Fruit fly (Drosophila melanogaster) whole organism, embryonic: Measurements from ENCODE around the gene UBL3.
A peak's percentile ranks its signal among the peaks of the same experiment; 100 is the strongest.

ENCODE experiments used
- Adf1 ChIP-seq: fragments of 200-800 bp; sonication (Bioruptor generic); IDR thresholded peaks from 2 replicates; pipeline ENCODE4 v1.3.6; 2022; ENCODE audit warnings: missing biosample characterization, missing genetic modification characterization
- Asciz ChIP-seq: fragments of 200-800 bp; sonication (Bioruptor generic); optimal IDR thresholded peaks from 2 replicates; lab custom pipeline; 2017; ENCODE audit warnings: missing biosample characterization, mild to moderate bottlenecking, missing genetic modification characterization, missing genetic modification reagents
- Atf6 ChIP-seq: fragments of 200-800 bp; sonication (Bioruptor generic); IDR thresholded peaks from 2 replicates; pipeline ENCODE4 v1.3.6; 2022; ENCODE audit warnings: missing biosample characterization, missing genetic modification characterization
- BtbVII ChIP-seq: fragments of 200-800 bp; sonication (Bioruptor generic); optimal IDR thresholded peaks from 3 replicates; lab custom pipeline; 2017; ENCODE audit warnings: missing biosample characterization, mild to moderate bottlenecking, missing genetic modification characterization
- C15 ChIP-seq: fragments of 200-800 bp; sonication (Bioruptor generic); IDR thresholded peaks from 3 replicates; pipeline ENCODE4 v1.3.6; 2022; ENCODE audit warnings: missing biosample characterization, missing genetic modification characterization
- CG10209 ChIP-seq: fragments of 200-800 bp; sonication (Bioruptor generic); optimal IDR thresholded peaks from 3 replicates; lab custom pipeline; 2017; ENCODE audit warnings: missing biosample characterization, mild to moderate bottlenecking, missing genetic modification characterization, missing genetic modification reagents
- CG12942 ChIP-seq: fragments of 200-800 bp; sonication (Bioruptor generic); optimal IDR thresholded peaks from 3 replicates; lab custom pipeline; 2016; ENCODE audit warnings: missing biosample characterization, missing genetic modification characterization
- CG1529 ChIP-seq: fragments of 200-800 bp; sonication (Bioruptor generic); optimal IDR thresholded peaks from 3 replicates; lab custom pipeline; 2018; ENCODE audit warnings: missing biosample characterization, missing genetic modification characterization
- CG1647 ChIP-seq: fragments of 200-800 bp; sonication (Bioruptor generic); optimal IDR thresholded peaks from 3 replicates; lab custom pipeline; 2016; ENCODE audit warnings: missing biosample characterization, missing genetic modification characterization
- CG17612 ChIP-seq: fragments of 200-800 bp; sonication (Bioruptor generic); IDR thresholded peaks from 2 replicates; pipeline ENCODE4 v1.3.6; 2022; ENCODE audit warnings: missing biosample characterization, missing genetic modification characterization
- CG17802 ChIP-seq: fragments of 200-800 bp; sonication (Bioruptor generic); optimal IDR thresholded peaks from 2 replicates; lab custom pipeline; 2018; ENCODE audit warnings: missing biosample characterization, mild to moderate bottlenecking, missing genetic modification characterization, moderate library complexity
- CG1792 ChIP-seq: fragments of 200-800 bp; sonication (Bioruptor generic); optimal IDR thresholded peaks from 2 replicates; lab custom pipeline; 2016; ENCODE audit warnings: missing biosample characterization, missing genetic modification characterization
- CG1832 ChIP-seq: fragments of 200-800 bp; sonication (Bioruptor generic); optimal IDR thresholded peaks from 2 replicates; lab custom pipeline; 2017; ENCODE audit warnings: missing biosample characterization, mild to moderate bottlenecking, missing genetic modification characterization, inconsistent platforms
- CG18764 ChIP-seq: fragments of 200-800 bp; sonication (Bioruptor generic); optimal IDR thresholded peaks from 3 replicates; lab custom pipeline; 2016; ENCODE audit warnings: missing biosample characterization, missing genetic modification characterization
- CG2875 ChIP-seq: fragments of 200-800 bp; sonication (Bioruptor generic); optimal IDR thresholded peaks from 2 replicates; lab custom pipeline; 2017; ENCODE audit warnings: missing biosample characterization, mild to moderate bottlenecking, missing genetic modification characterization, missing genetic modification reagents
- CG31365 ChIP-seq: fragments of 200-800 bp; sonication (Bioruptor generic); optimal IDR thresholded peaks from 2 replicates; lab custom pipeline; 2018; ENCODE audit warnings: missing biosample characterization, mild to moderate bottlenecking, missing genetic modification characterization
- CG6254 ChIP-seq: fragments of 200-800 bp; sonication (Bioruptor generic); optimal IDR thresholded peaks from 3 replicates; lab custom pipeline; 2017; ENCODE audit warnings: mild to moderate bottlenecking, missing biosample characterization, missing genetic modification reagents, missing genetic modification characterization
- CG6765 ChIP-seq: fragments of 200-800 bp; sonication (Bioruptor generic); optimal IDR thresholded peaks from 3 replicates; lab custom pipeline; 2017; ENCODE audit warnings: missing biosample characterization, mild to moderate bottlenecking, missing genetic modification characterization
- CG9817 ChIP-seq: fragments of 200-800 bp; sonication (Bioruptor generic); optimal IDR thresholded peaks from 2 replicates; lab custom pipeline; 2018; ENCODE audit warnings: missing biosample characterization, mild to moderate bottlenecking, missing genetic modification characterization, moderate library complexity
- D19B ChIP-seq: fragments of 200-800 bp; sonication (Bioruptor generic); optimal IDR thresholded peaks from 2 replicates; lab custom pipeline; 2017; ENCODE audit warnings: missing biosample characterization, mild to moderate bottlenecking, missing genetic modification characterization
- Deaf1 ChIP-seq: fragments of 200-800 bp; optimal IDR thresholded peaks from 3 replicates; lab custom pipeline; 2019; ENCODE audit warnings: missing biosample characterization, mild to moderate bottlenecking, missing genetic modification characterization, moderate library complexity
- Dref ChIP-seq: fragments of 200-800 bp; sonication (Bioruptor generic); IDR thresholded peaks from 2 replicates; pipeline ENCODE4 v1.3.6; 2022; ENCODE audit warnings: missing biosample characterization, missing genetic modification characterization
- Gsc ChIP-seq: fragments of 200-800 bp; sonication (Bioruptor generic); IDR thresholded peaks from 2 replicates; pipeline ENCODE4 v1.3.6; 2022; ENCODE audit warnings: missing biosample characterization, missing genetic modification characterization
- Hand ChIP-seq: fragments of 200-800 bp; sonication (Bioruptor generic); optimal IDR thresholded peaks from 2 replicates; lab custom pipeline; 2017; ENCODE audit warnings: mild to moderate bottlenecking, missing biosample characterization, missing genetic modification reagents, missing genetic modification characterization
- Meics ChIP-seq: fragments of 200-800 bp; sonication (Bioruptor generic); optimal IDR thresholded peaks from 2 replicates; lab custom pipeline; 2017; ENCODE audit warnings: missing biosample characterization, mild to moderate bottlenecking, missing genetic modification characterization
- NC2β ChIP-seq: fragments of 200-800 bp; sonication (Bioruptor generic); optimal IDR thresholded peaks from 2 replicates; lab custom pipeline; 2016; ENCODE audit warnings: missing biosample characterization, missing genetic modification characterization
- Oaz ChIP-seq: fragments of 200-800 bp; sonication (Bioruptor generic); IDR thresholded peaks from 2 replicates; pipeline ENCODE4 v1.3.6; 2022; ENCODE audit warnings: missing biosample characterization, missing genetic modification characterization
- Stat92E ChIP-seq, 3 experiments: fragments of >200 bp in 2 of 3; fragments of 200-800 bp in 1 of 3; sonication (Bioruptor generic) in 1 of 3; optimal IDR thresholded peaks; 2 replicates each; lab custom pipeline; 2017 to 2019; ENCODE audit warnings: missing biosample characterization in 3 of 3, missing genetic modification characterization in 3 of 3, mild to moderate bottlenecking in 1 of 3, moderate library complexity in 1 of 3
- caup ChIP-seq: fragments of 200-800 bp; sonication (Bioruptor generic); optimal IDR thresholded peaks from 3 replicates; lab custom pipeline; 2017; ENCODE audit warnings: missing biosample characterization, mild to moderate bottlenecking, missing genetic modification characterization, moderate library complexity; ENCODE audit not compliant: severe bottlenecking
- cg ChIP-seq: fragments of 200-800 bp; sonication (Bioruptor generic); optimal IDR thresholded peaks from 3 replicates; lab custom pipeline; 2019; ENCODE audit warnings: missing biosample characterization, mild to moderate bottlenecking, missing genetic modification characterization, moderate library complexity
- chm ChIP-seq: fragments of 200-800 bp; sonication (Bioruptor generic); IDR thresholded peaks from 2 replicates; pipeline ENCODE4 v1.3.6; 2022; ENCODE audit warnings: missing biosample characterization, missing genetic modification characterization
- chn ChIP-seq: fragments of 200-800 bp; sonication (Bioruptor generic); optimal IDR thresholded peaks from 2 replicates; lab custom pipeline; 2016; ENCODE audit warnings: missing biosample characterization, missing genetic modification characterization
- ci ChIP-seq: fragments of 200-800 bp; sonication (Bioruptor generic); IDR thresholded peaks from 3 replicates; pipeline ENCODE4 v1.3.6; 2022; ENCODE audit warnings: missing biosample characterization, missing genetic modification characterization
- dati ChIP-seq: fragments of 200-800 bp; sonication (Bioruptor generic); IDR thresholded peaks from 2 replicates; pipeline ENCODE4 v1.3.6; 2022; ENCODE audit warnings: missing biosample characterization, missing genetic modification characterization
- dimm ChIP-seq: fragments of 200-800 bp; sonication (Bioruptor generic); IDR thresholded peaks from 2 replicates; pipeline ENCODE4 v1.3.6; 2022; ENCODE audit warnings: missing biosample characterization, missing genetic modification characterization
- dm ChIP-seq: fragments of 200-800 bp; sonication (Bioruptor generic); optimal IDR thresholded peaks from 3 replicates; lab custom pipeline; 2016; ENCODE audit warnings: missing biosample characterization, missing genetic modification characterization
- en ChIP-seq: fragments of 200-800 bp; sonication (Bioruptor generic); optimal IDR thresholded peaks from 2 replicates; lab custom pipeline; 2016; ENCODE audit warnings: missing biosample characterization, missing genetic modification characterization
- fd96Cb ChIP-seq: fragments of 200-800 bp; sonication (Bioruptor generic); optimal IDR thresholded peaks from 2 replicates; lab custom pipeline; 2018; ENCODE audit warnings: missing biosample characterization, mild to moderate bottlenecking, missing genetic modification characterization, moderate library complexity
- gt ChIP-seq: fragments of 200-800 bp; sonication (Bioruptor generic); IDR thresholded peaks from 2 replicates; pipeline ENCODE4 v1.3.6; 2022; ENCODE audit warnings: missing biosample characterization, missing genetic modification characterization
- klu ChIP-seq: fragments of 200-800 bp; sonication (Bioruptor generic); IDR thresholded peaks from 2 replicates; pipeline ENCODE4 v1.3.6; 2022; ENCODE audit warnings: missing biosample characterization, missing genetic modification characterization
- mam ChIP-seq: fragments of 200-800 bp; sonication (Bioruptor generic); optimal IDR thresholded peaks from 3 replicates; lab custom pipeline; 2016; ENCODE audit warnings: missing biosample characterization, missing genetic modification characterization
- pnt ChIP-seq: fragments of 200-800 bp; sonication (Bioruptor generic); optimal IDR thresholded peaks from 3 replicates; lab custom pipeline; 2016; ENCODE audit warnings: missing biosample characterization, missing genetic modification characterization
- ranshi ChIP-seq: fragments of 200-800 bp; sonication (Bioruptor generic); IDR thresholded peaks from 2 replicates; pipeline ENCODE4 v1.3.6; 2022; ENCODE audit warnings: missing biosample characterization, missing genetic modification characterization
- sens ChIP-seq: fragments of 200-800 bp; sonication (Bioruptor generic); peaks from one replicate; lab custom pipeline; 2016; ENCODE audit warnings: missing biosample characterization, missing genetic modification characterization
- slp2 ChIP-seq: fragments of 200-800 bp; sonication (Bioruptor generic); optimal IDR thresholded peaks from 2 replicates; lab custom pipeline; 2016; ENCODE audit warnings: missing biosample characterization, missing genetic modification characterization
- tin ChIP-seq: fragments of 200-800 bp; sonication (Bioruptor generic); optimal IDR thresholded peaks from 3 replicates; lab custom pipeline; 2016; ENCODE audit warnings: missing biosample characterization, missing genetic modification characterization
- toy ChIP-seq: fragments of 200-800 bp; sonication (Bioruptor generic); IDR thresholded peaks from 2 replicates; pipeline ENCODE4 v1.3.6; 2022; ENCODE audit warnings: missing biosample characterization, missing genetic modification characterization
- ttk ChIP-seq: fragments of 200-800 bp; sonication (Bioruptor generic); IDR thresholded peaks from 2 replicates; pipeline ENCODE4 v2.1.2; 2022; ENCODE audit warnings: missing biosample characterization, missing genetic modification characterization
- zen2 ChIP-seq: fragments of 200-800 bp; sonication (Bioruptor generic); IDR thresholded peaks from 3 replicates; pipeline ENCODE4 v1.3.6; 2022; ENCODE audit warnings: missing biosample characterization, missing genetic modification characterization; ENCODE audit not compliant: partially characterized antibody

Gene UBL3

DNA sequence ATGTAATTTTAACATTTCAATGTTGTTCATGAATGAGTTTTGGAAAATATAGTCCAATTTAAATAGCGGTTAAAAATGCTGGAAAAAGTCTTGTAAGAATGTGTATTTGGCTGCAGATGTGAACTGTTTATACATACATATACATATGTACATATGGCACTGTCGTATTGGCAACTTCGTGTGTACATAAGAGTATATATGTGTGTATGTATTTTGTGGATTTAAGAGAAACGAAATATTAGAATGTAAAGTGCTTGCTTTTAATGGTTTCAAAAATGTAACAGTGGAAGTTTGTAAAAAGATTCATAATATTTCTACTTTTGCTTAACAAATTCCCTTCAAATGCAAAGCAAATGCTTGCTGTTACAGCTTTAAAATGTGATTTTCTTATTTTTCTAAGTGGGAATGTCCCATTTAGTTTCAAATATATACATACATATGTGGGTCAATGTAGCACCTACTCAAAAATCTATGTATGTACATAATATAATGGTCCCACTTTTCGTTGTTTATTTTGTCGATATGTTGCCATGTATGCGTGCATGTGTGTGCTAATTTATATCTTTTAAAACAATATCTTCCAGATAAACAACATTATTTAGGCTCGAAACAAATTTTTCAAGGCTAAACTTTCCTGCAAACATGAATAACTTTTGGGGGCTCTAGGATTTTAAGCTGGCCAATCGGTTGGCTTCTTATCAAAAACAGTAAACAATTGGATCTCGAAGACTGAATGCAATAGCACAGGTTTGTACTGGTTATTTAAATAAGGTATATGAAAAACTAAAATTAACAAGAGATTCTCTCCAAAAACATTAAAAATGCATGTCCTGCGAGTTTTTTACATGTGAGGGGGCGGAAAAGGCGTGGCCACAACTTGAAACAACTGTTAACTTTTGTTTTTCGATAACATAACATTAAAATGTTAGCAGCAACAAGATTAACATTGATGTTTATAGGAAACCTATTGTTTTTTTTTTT, 18.1 kb upstream of the UBL3 start:
- TF ChIP-seq CG2875 (GFP tag; lab: Kevin White, UChicago) (no peak), C15 (GFP tag; lab: Robert Waterston, UW) (no peak), CG10209 (GFP tag; lab: Kevin White, UChicago) (peak; percentile 77), caup (peak; percentile 90), CG12942 (GFP tag; lab: Kevin White, UChicago) (peak; percentile 47), ttk (no peak), chn (GFP tag; lab: Kevin White, UChicago) (no peak), Oaz (GFP tag; lab: Robert Waterston, UW) (no peak), Dref (GFP tag; lab: Robert Waterston, UW) (no peak), gt (GFP tag; lab: Robert Waterston, UW) (no peak), CG31365 (tag; lab: Kevin White, UChicago) (peak; percentile 73), dimm (GFP tag; lab: Robert Waterston, UW) (no peak), chm (GFP tag; lab: Robert Waterston, UW) (no peak; the same call in 1 of the 2 replicates), Deaf1 (tag; lab: Kevin White, UChicago) (no peak), toy (no peak), dati (GFP tag; lab: Robert Waterston, UW) (no peak), ranshi (GFP tag; lab: Robert Waterston, UW) (peak; percentile 29; the same call in 1 of the 2 replicates), slp2 (GFP tag; lab: Kevin White, UChicago) (no peak), Adf1 (0 out of 2 replicates have a peak, but pooled peaks have one; percentile 18), klu (GFP tag; lab: Robert Waterston, UW) (no peak), CG6254 (GFP tag; lab: Kevin White, UChicago) (no peak), CG9817 (tag; lab: Kevin White, UChicago) (no peak), Hand (GFP tag; lab: Kevin White, UChicago) (peak; percentile 65), CG6765 (GFP tag; lab: Kevin White, UChicago) (peak; percentile 86), D19B (GFP tag; lab: Kevin White, UChicago) (no peak), Gsc (GFP tag; lab: Robert Waterston, UW) (no peak), CG18764 (peak; percentile 54), dm (GFP tag; lab: Kevin White, UChicago) (no peak), BtbVII (GFP tag; lab: Kevin White, UChicago) (peak; percentile 85), Asciz (no peak), sens (GFP tag; lab: Kevin White, UChicago) (peak; percentile 87), CG1832 (no peak), ci (GFP tag; lab: Robert Waterston, UW) (no peak), CG17802 (tag; lab: Kevin White, UChicago) (no peak), CG1647 (peak; percentile 41), pnt (GFP tag; lab: Kevin White, UChicago) (no peak), en (GFP tag; lab: Kevin White, UChicago) (no peak), CG17612 (GFP tag; lab: Robert Waterston, UW) (no peak), Meics (no peak), zen2 (GFP tag; lab: Robert Waterston, UW) (no peak), mam (GFP tag; lab: Kevin White, UChicago) (peak; percentile 4), fd96Cb (tag; lab: Kevin White, UChicago) (no peak), Stat92E (GFP tag; optimal IDR thresholded peaks at IDR 0.05; lab: Kevin White, UChicago) (no peak), cg (GFP tag; lab: Kevin White, UChicago) (peak; percentile 53), CG1529 (GFP tag; lab: Kevin White, UChicago) (peak; percentile 50), CG1792 (peak; percentile 73), tin (GFP tag; lab: Kevin White, UChicago) (no peak), Atf6 (peak; percentile 78), NC2β (GFP tag; lab: Kevin White, UChicago) (peak; percentile 28)
